Fruit fly (Drosophila melanogaster): ENCODE results near the gene GATAd.

GATAd gene

dm6 chr2L:10310614-10311382 lies 22.7 kb upstream of the GATAd start, which contains the start of gene Cdk5alpha:
Gene Cdk5alpha (minus strand): TSS chr2L:10310956.
- TF ChIP-seq CG2129 (GFP tag; IDR thresholded peaks at IDR 0.05; ENCODE audit: partially characterized antibody), result no peak
- no peak for TF ChIP-seq CG12744 (GFP tag; optimal IDR thresholded peaks at IDR 0.05)
- TF ChIP-seq Scr (GFP tag; IDR thresholded peaks at IDR 0.05; ENCODE audit: partially characterized antibody), result no peak
- TF ChIP-seq CG4854 (GFP tag; optimal IDR thresholded peaks at IDR 0.05), result no peak
- peak; percentile 24 for TF ChIP-seq grn (GFP tag; optimal IDR thresholded peaks at IDR 0.05)
- peak; percentile 85 for TF ChIP-seq sens (GFP tag)
- TF ChIP-seq CG10267 (tag; optimal IDR thresholded peaks at IDR 0.05), result peak; percentile 92
- TF ChIP-seq Atf-2 (GFP tag; optimal IDR thresholded peaks at IDR 0.05), result no peak
- TF ChIP-seq CG1603 (tag; optimal IDR thresholded peaks at IDR 0.05), result peak; percentile 32
- no peak for TF ChIP-seq CG10543 (GFP tag; optimal IDR thresholded peaks at IDR 0.05)
- peak; percentile 1 for TF ChIP-seq Bteb2 (GFP tag; optimal IDR thresholded peaks at IDR 0.05)
- peak; percentile 79 for TF ChIP-seq Ets65A (GFP tag)
- TF ChIP-seq pzg (GFP tag; optimal IDR thresholded peaks at IDR 0.05), result peak; percentile 18
- peak; percentile 85 for TF ChIP-seq seq (GFP tag; IDR thresholded peaks at IDR 0.05)
- no peak for TF ChIP-seq CG15011 (GFP tag; optimal IDR thresholded peaks at IDR 0.05)
- TF ChIP-seq row (GFP tag; IDR thresholded peaks at IDR 0.05), result no peak
- no peak for TF ChIP-seq E2f2 (GFP tag; IDR thresholded peaks at IDR 0.05)
- TF ChIP-seq ems (GFP tag; optimal IDR thresholded peaks at IDR 0.05), result peak; percentile 17
- TF ChIP-seq CG14050 (GFP tag; IDR thresholded peaks at IDR 0.05), result no peak
- peak; percentile 22 for TF ChIP-seq nerfin-1 (tag; optimal IDR thresholded peaks at IDR 0.05)
- peak; percentile 3 for TF ChIP-seq CG13624 (GFP tag; optimal IDR thresholded peaks at IDR 0.05)
- TF ChIP-seq CG15514 (GFP tag; optimal IDR thresholded peaks at IDR 0.05), result peak; percentile 8
- peak; percentile 98 for TF ChIP-seq stwl (tag; optimal IDR thresholded peaks at IDR 0.05)
- no peak for TF ChIP-seq Dek (tag; optimal IDR thresholded peaks at IDR 0.05)
- no peak for TF ChIP-seq CG7357 (GFP tag; IDR thresholded peaks at IDR 0.05)
- TF ChIP-seq Hr51 (GFP tag; optimal IDR thresholded peaks at IDR 0.05), result no peak
- peak; percentile 0 for TF ChIP-seq CG33213 (GFP tag; optimal IDR thresholded peaks at IDR 0.05)
- TF ChIP-seq bbx (GFP tag; IDR thresholded peaks at IDR 0.05; ENCODE audit: partially characterized antibody), result peak; percentile 29
- peak; percentile 79 for TF ChIP-seq Med (GFP tag)
- TF ChIP-seq fd96Cb (tag; optimal IDR thresholded peaks at IDR 0.05), result no peak
- no peak for TF ChIP-seq CG9727 (GFP tag; optimal IDR thresholded peaks at IDR 0.05)
- peak; percentile 41 for TF ChIP-seq Myb (GFP tag; optimal IDR thresholded peaks at IDR 0.05)
- no peak for TF ChIP-seq CG3163 (GFP tag; optimal IDR thresholded peaks at IDR 0.05)
- TF ChIP-seq CG15601 (tag; optimal IDR thresholded peaks at IDR 0.05), result peak; percentile 26
- no peak for TF ChIP-seq CG16863 (GFP tag; optimal IDR thresholded peaks at IDR 0.05)
- peak; percentile 8 for TF ChIP-seq MESR4 (GFP tag; optimal IDR thresholded peaks at IDR 0.05)
- no peak for TF ChIP-seq Chrac-16 (GFP tag; optimal IDR thresholded peaks at IDR 0.05)
- TF ChIP-seq lilli (GFP tag; optimal IDR thresholded peaks at IDR 0.05), result peak; percentile 24
- no peak for TF ChIP-seq Dfd (GFP tag; optimal IDR thresholded peaks at IDR 0.05)
- TF ChIP-seq zfh1 (GFP tag; IDR thresholded peaks at IDR 0.05), result no peak
- no peak for TF ChIP-seq prd (optimal IDR thresholded peaks at IDR 0.05)
- no peak for TF ChIP-seq prd (GFP tag; IDR thresholded peaks at IDR 0.05)
- peak; percentile 22; the same call in 1 of the 2 replicates for TF ChIP-seq CG13287 (GFP tag; IDR thresholded peaks at IDR 0.05; ENCODE audit: partially characterized antibody)
- peak; percentile 95 for TF ChIP-seq ewg (GFP tag; optimal IDR thresholded peaks at IDR 0.05)
- no peak for TF ChIP-seq HmgZ (tag; optimal IDR thresholded peaks at IDR 0.05)
- no peak for TF ChIP-seq Abd-B (GFP tag; optimal IDR thresholded peaks at IDR 0.05)
- TF ChIP-seq YL-1 (GFP tag; optimal IDR thresholded peaks at IDR 0.05), result no peak
- no peak for TF ChIP-seq usp (GFP tag; optimal IDR thresholded peaks at IDR 0.05)
- no peak for TF ChIP-seq NFAT (GFP tag; IDR thresholded peaks at IDR 0.05)
- no peak for TF ChIP-seq CG8281 (tag; optimal IDR thresholded peaks at IDR 0.05)

All from whole organism, embryonic.